Fruit fly (Drosophila melanogaster) whole organism, prepupa: Measurements from ENCODE around the gene ort.

Experiments used
- Blimp-1 ChIP-seq: fragments of 200-800 bp; sonication (Bioruptor generic); optimal IDR thresholded peaks from 3 replicates; lab custom pipeline; 2017; ENCODE audit warnings: missing biosample characterization, missing genetic modification characterization, mild to moderate bottlenecking, moderate library complexity, missing genetic modification reagents
- CG11902 ChIP-seq: fragments of 200-800 bp; sonication (Bioruptor generic); optimal IDR thresholded peaks from 3 replicates; lab custom pipeline; 2016; ENCODE audit warnings: missing biosample characterization, missing genetic modification characterization
- CG15336 ChIP-seq: fragments of 200-800 bp; sonication (Bioruptor generic); IDR thresholded peaks from 2 replicates; pipeline ENCODE4 v1.3.6; 2022; ENCODE audit warnings: missing biosample characterization, missing genetic modification characterization
- CG1621 ChIP-seq: fragments of 200-800 bp; sonication (Bioruptor generic); optimal IDR thresholded peaks from 3 replicates; lab custom pipeline; 2018; ENCODE audit warnings: missing biosample characterization, mild to moderate bottlenecking, missing genetic modification characterization
- CG16779 ChIP-seq: fragments of 200-800 bp; sonication (Bioruptor generic); optimal IDR thresholded peaks from 3 replicates; lab custom pipeline; 2017; ENCODE audit warnings: missing biosample characterization, mild to moderate bottlenecking, missing genetic modification characterization
- CG3032 ChIP-seq: fragments of 200-800 bp; optimal IDR thresholded peaks from 2 replicates; lab custom pipeline; 2019; ENCODE audit warnings: missing biosample characterization, mild to moderate bottlenecking, missing genetic modification characterization, moderate library complexity
- CG31627 ChIP-seq: fragments of 200-800 bp; sonication (Bioruptor generic); optimal IDR thresholded peaks from 3 replicates; lab custom pipeline; 2016; ENCODE audit warnings: missing biosample characterization, missing genetic modification characterization
- CG4318 ChIP-seq: fragments of 200-800 bp; sonication (Bioruptor generic); optimal IDR thresholded peaks from 3 replicates; lab custom pipeline; 2017; ENCODE audit warnings: missing biosample characterization, mild to moderate bottlenecking, missing genetic modification characterization
- CG6792 ChIP-seq: fragments of 200-800 bp; sonication (Bioruptor generic); optimal IDR thresholded peaks from 3 replicates; lab custom pipeline; 2016; ENCODE audit warnings: missing biosample characterization, missing genetic modification characterization
- CG6808 ChIP-seq: fragments of 200-800 bp; sonication (Bioruptor generic); optimal IDR thresholded peaks from 3 replicates; lab custom pipeline; 2017; ENCODE audit warnings: missing biosample characterization, missing genetic modification characterization, mild to moderate bottlenecking, moderate library complexity, missing genetic modification reagents
- CG6854 ChIP-seq: fragments of 200-800 bp; sonication (Bioruptor generic); optimal IDR thresholded peaks from 2 replicates; lab custom pipeline; 2017; ENCODE audit warnings: missing biosample characterization, mild to moderate bottlenecking, missing genetic modification characterization
- CG8119 ChIP-seq: fragments of 200-800 bp; sonication (Bioruptor generic); IDR thresholded peaks from 3 replicates; pipeline ENCODE4 v1.3.6; 2022; ENCODE audit warnings: missing biosample characterization, missing genetic modification characterization
- CG8319 ChIP-seq: fragments of 200-800 bp; sonication (Bioruptor generic); optimal IDR thresholded peaks from 3 replicates; lab custom pipeline; 2016; ENCODE audit warnings: missing biosample characterization, missing genetic modification characterization
- Ets96B ChIP-seq: fragments of 200-800 bp; optimal IDR thresholded peaks from 2 replicates; lab custom pipeline; 2019; ENCODE audit warnings: missing biosample characterization, mild to moderate bottlenecking, missing genetic modification characterization, moderate library complexity
- Gug ChIP-seq: fragments of 200-800 bp; sonication (Bioruptor generic); IDR thresholded peaks from 2 replicates; pipeline ENCODE4 v1.3.6; 2022; ENCODE audit warnings: missing biosample characterization, missing genetic modification characterization
- Hr4 ChIP-seq: fragments of 200-800 bp; sonication (Bioruptor generic); optimal IDR thresholded peaks from 3 replicates; lab custom pipeline; 2016; ENCODE audit warnings: missing biosample characterization, missing genetic modification characterization
- Smox ChIP-seq: fragments of 200-800 bp; sonication (Bioruptor generic); optimal IDR thresholded peaks from 3 replicates; lab custom pipeline; 2016; ENCODE audit warnings: missing biosample characterization, missing genetic modification characterization
- Sox102F ChIP-seq: fragments of 200-800 bp; sonication (Bioruptor generic); optimal IDR thresholded peaks from 2 replicates; lab custom pipeline; 2016; ENCODE audit warnings: missing biosample characterization, mild to moderate bottlenecking, missing genetic modification characterization
- Sox14 ChIP-seq: fragments of 200-800 bp; sonication (Bioruptor generic); optimal IDR thresholded peaks from 3 replicates; lab custom pipeline; 2016; ENCODE audit warnings: missing biosample characterization, missing genetic modification characterization
- achi ChIP-seq: fragments of 200-800 bp; sonication (Bioruptor generic); optimal IDR thresholded peaks from 3 replicates; lab custom pipeline; 2016; ENCODE audit warnings: missing biosample characterization, missing genetic modification characterization
- esn ChIP-seq: fragments of 200-800 bp; sonication (Bioruptor generic); optimal IDR thresholded peaks from 2 replicates; lab custom pipeline; 2016; ENCODE audit warnings: missing biosample characterization, mild to moderate bottlenecking, missing genetic modification characterization, moderate library complexity
- fd59A ChIP-seq: fragments of 200-800 bp; sonication (Bioruptor generic); optimal IDR thresholded peaks from 2 replicates; lab custom pipeline; 2017; ENCODE audit warnings: missing biosample characterization, mild to moderate bottlenecking, missing genetic modification characterization, missing genetic modification reagents
- fkh ChIP-seq: fragments of 200-800 bp; sonication (Bioruptor generic); optimal IDR thresholded peaks from 3 replicates; lab custom pipeline; 2017; ENCODE audit warnings: missing biosample characterization, mild to moderate bottlenecking, missing genetic modification characterization, moderate library complexity
- net ChIP-seq: fragments of 200-800 bp; sonication (Bioruptor generic); optimal IDR thresholded peaks from 3 replicates; lab custom pipeline; 2016; ENCODE audit warnings: missing biosample characterization, missing genetic modification characterization
- spab ChIP-seq: fragments of 200-800 bp; sonication (Bioruptor generic); optimal IDR thresholded peaks from 2 replicates; lab custom pipeline; 2017; ENCODE audit warnings: missing biosample characterization, mild to moderate bottlenecking, missing genetic modification characterization, missing genetic modification reagents
- topi ChIP-seq: fragments of 200-800 bp; sonication (Bioruptor generic); optimal IDR thresholded peaks from 3 replicates; lab custom pipeline; 2016; ENCODE audit warnings: missing biosample characterization, missing genetic modification characterization

The ort gene

DNA sequence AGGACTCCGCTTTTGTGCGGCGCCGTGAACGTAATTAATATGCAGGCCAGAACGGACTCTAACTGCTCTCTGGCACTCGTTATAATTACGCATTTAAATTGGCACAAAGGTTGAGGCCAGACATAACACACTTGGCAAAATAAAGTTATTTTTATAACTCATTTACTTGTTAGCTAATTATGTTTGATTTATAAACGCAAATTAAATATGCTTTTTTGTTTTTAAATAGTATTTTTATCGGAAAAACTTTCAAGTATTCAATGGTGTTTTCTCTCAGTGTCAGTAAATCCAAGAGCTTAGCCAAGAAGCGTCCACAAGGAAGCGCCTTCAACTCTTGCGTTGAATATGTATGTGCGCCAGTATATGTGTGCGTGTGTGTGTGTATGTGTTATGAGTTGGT, 13.4 kb downstream of the ort start (continued):
- TF ChIP-seq CG11902 (GFP tag; lab: Kevin White, UChicago) (no peak), Blimp-1 (no peak), Hr4 (GFP tag; lab: Kevin White, UChicago) (peak; percentile 24), Sox102F (GFP tag; lab: Kevin White, UChicago) (peak; percentile 35), CG6808 (GFP tag; lab: Kevin White, UChicago) (no peak), CG6854 (GFP tag; lab: Kevin White, UChicago) (no peak)
- TF ChIP-seq, all 60 proteins: peak for 21

DNA sequence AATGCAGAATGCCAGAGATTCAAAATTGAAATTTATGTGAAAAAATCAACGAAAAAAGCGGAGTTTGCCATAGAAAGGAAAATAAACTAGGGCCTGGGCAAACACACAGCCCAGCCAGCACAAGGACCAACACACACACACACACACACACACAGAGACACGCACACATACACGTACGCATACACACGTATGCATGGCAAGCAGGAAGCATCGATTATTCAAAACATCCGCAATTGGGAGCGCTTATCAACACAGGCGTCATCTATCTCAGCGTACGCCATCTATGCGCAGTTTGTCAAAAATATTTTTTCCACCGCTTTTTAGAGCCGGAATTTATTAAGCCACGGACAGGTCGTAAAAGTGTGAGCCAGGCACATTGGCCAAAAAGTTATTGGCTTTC, 20.3 kb downstream of the ort start:
- no peak for TF ChIP-seq CG6792 (GFP tag; lab: Kevin White, UChicago)
- no peak for TF ChIP-seq spab (GFP tag; lab: Kevin White, UChicago)
- TF ChIP-seq CG6808 (GFP tag; lab: Kevin White, UChicago): no peak
- no peak for TF ChIP-seq Smox (GFP tag; lab: Kevin White, UChicago)
- no peak for TF ChIP-seq CG3032 (tag; lab: Kevin White, UChicago)
- no peak for TF ChIP-seq CG1621
- TF ChIP-seq net (GFP tag; lab: Kevin White, UChicago): no peak
- no peak for TF ChIP-seq CG16779 (tag; lab: Kevin White, UChicago)
- TF ChIP-seq Ets96B (tag; lab: Kevin White, UChicago): no peak
- no peak for TF ChIP-seq fd59A (GFP tag; lab: Kevin White, UChicago)

DNA sequence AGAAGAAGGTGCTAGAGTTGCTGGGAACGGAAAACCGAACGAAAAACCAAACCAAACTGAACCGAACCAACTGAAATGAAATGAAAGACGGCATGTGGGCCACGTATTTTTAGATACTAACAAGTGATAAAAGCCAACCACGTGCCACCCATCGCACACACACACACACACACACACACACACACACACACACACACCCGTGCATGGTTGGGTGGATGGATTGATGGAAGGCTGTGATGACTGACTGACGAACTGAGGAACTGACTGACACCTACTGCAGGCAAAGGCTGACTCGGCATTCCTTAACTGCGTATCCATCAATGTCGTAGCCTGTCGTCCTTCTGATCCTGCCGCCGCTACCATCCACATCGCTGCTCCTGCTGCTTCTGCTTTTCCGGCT, 22.9 kb downstream of the ort start:
- TF ChIP-seq esn (GFP tag; lab: Kevin White, UChicago) (no peak), fkh (GFP tag; lab: Kevin White, UChicago) (no peak), CG6808 (GFP tag; lab: Kevin White, UChicago) (no peak), CG8119 (no peak), net (GFP tag; lab: Kevin White, UChicago) (no peak), CG15336 (no peak), CG8319 (GFP tag; lab: Kevin White, UChicago) (no peak), achi (no peak), Sox14 (GFP tag; lab: Kevin White, UChicago) (no peak)

DNA sequence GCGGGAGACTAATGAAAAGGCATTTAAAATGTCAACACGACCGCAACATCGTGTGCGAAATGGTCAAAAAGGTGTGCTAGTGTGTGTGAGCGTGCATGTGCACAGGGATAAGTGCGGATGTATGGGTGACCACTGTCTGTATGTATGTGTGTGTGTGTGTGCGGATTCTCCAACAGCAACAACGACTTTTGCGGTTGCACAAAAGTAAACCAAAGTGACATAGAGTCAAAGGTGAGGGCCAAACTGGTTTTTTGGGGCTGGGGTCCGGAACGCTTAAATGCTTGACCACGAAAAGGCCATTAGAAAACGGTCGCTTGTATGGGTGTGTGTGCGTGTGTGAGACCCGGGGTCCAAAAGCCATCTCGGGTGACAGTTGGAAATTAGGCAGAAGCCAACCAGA, 43.9 kb downstream of the ort start:
- TF ChIP-seq spab (GFP tag; lab: Kevin White, UChicago): no peak
- no peak for TF ChIP-seq CG6808 (GFP tag; lab: Kevin White, UChicago)
- no peak for TF ChIP-seq Gug (GFP tag; lab: Robert Waterston, UW)
- TF ChIP-seq achi: no peak
- TF ChIP-seq CG15336: no peak
- no peak for TF ChIP-seq Smox (GFP tag; lab: Kevin White, UChicago)
- no peak for TF ChIP-seq CG31627
- TF ChIP-seq CG4318 (GFP tag; lab: Kevin White, UChicago): no peak
- no peak for TF ChIP-seq topi (GFP tag; lab: Kevin White, UChicago)
